Worm (Caenorhabditis elegans) whole organism, mixed stage, embryonic: ENCODE data around the gene gst-4.

ENCODE experiments used
- M03D4.4 ChIP-seq: sonication (generic microtip); optimal IDR thresholded peaks from 2 replicates; lab custom pipeline; 2017; ENCODE audit warnings: mild to moderate bottlenecking, missing genetic modification characterization, missing compliant biosample characterization
- bed-3 ChIP-seq: fragments of 200-800 bp; sonication (Bioruptor generic); optimal IDR thresholded peaks from 3 replicates; lab custom pipeline; 2018; ENCODE audit warnings: mild to moderate bottlenecking, missing genetic modification characterization, moderate library complexity, missing compliant biosample characterization
- blmp-1 ChIP-seq: fragments of 150-350 bp; optimal IDR thresholded peaks from 2 replicates; lab custom pipeline; 2014; ENCODE audit warnings: missing biosample characterization, missing genetic modification characterization
- ceh-39 ChIP-seq: fragments of 150-350 bp; optimal IDR thresholded peaks from 2 replicates; lab custom pipeline; 2014; ENCODE audit warnings: missing biosample characterization, missing genetic modification characterization
- ceh-43 ChIP-seq: fragments of 200-800 bp; sonication (Bioruptor generic); optimal IDR thresholded peaks from 2 replicates; lab custom pipeline; 2018; ENCODE audit warnings: mild to moderate bottlenecking, missing genetic modification characterization, moderate library complexity, missing compliant biosample characterization
- ceh-83 ChIP-seq: fragments of 200-800 bp; sonication (Bioruptor generic); optimal IDR thresholded peaks from 2 replicates; lab custom pipeline; 2018; ENCODE audit warnings: mild to moderate bottlenecking, missing genetic modification characterization, missing compliant biosample characterization
- ces-1 ChIP-seq: fragments of 150-350 bp; optimal IDR thresholded peaks from 2 replicates; lab custom pipeline; 2014; ENCODE audit warnings: missing biosample characterization, missing genetic modification reagents, missing genetic modification characterization
- cnd-1 ChIP-seq: fragments of 200-800 bp; sonication (Bioruptor generic); optimal IDR thresholded peaks from 2 replicates; lab custom pipeline; 2018; ENCODE audit warnings: mild to moderate bottlenecking, missing genetic modification characterization, missing compliant biosample characterization
- elt-1 ChIP-seq: sonication (generic microtip); optimal IDR thresholded peaks from 2 replicates; lab custom pipeline; 2017; ENCODE audit warnings: missing genetic modification characterization, mild to moderate bottlenecking, missing compliant biosample characterization, antibody characterized with exemption, moderate library complexity, borderline replicate concordance; ENCODE audit not compliant: insufficient read depth
- elt-3 ChIP-seq: fragments of 150-350 bp; optimal IDR thresholded peaks from 2 replicates; lab custom pipeline; 2014; ENCODE audit warnings: missing biosample characterization, missing genetic modification characterization
- flh-1 ChIP-seq: fragments of 200-800 bp; sonication (Bioruptor generic); optimal IDR thresholded peaks from 2 replicates; lab custom pipeline; 2018; ENCODE audit warnings: mild to moderate bottlenecking, missing genetic modification characterization, moderate library complexity, missing compliant biosample characterization
- ham-2 ChIP-seq: fragments of 200-800 bp; sonication (Bioruptor generic); optimal IDR thresholded peaks from 2 replicates; lab custom pipeline; 2018; ENCODE audit warnings: mild to moderate bottlenecking, missing genetic modification characterization, missing compliant biosample characterization
- hlh-1 ChIP-seq: fragments of 150-350 bp; optimal IDR thresholded peaks from 2 replicates; lab custom pipeline; 2014; ENCODE audit warnings: missing biosample characterization, missing genetic modification reagents, missing genetic modification characterization
- lin-13 ChIP-seq: fragments of 150-350 bp; optimal IDR thresholded peaks from 2 replicates; lab custom pipeline; 2014; ENCODE audit warnings: missing biosample characterization, missing genetic modification characterization
- lin-32 ChIP-seq: fragments of 200-800 bp; sonication (Bioruptor generic); optimal IDR thresholded peaks from 2 replicates; lab custom pipeline; 2018; ENCODE audit warnings: mild to moderate bottlenecking, missing genetic modification characterization, missing compliant biosample characterization
- lsy-2 ChIP-seq: fragments of 150-350 bp; optimal IDR thresholded peaks from 2 replicates; lab custom pipeline; 2014; ENCODE audit warnings: missing biosample characterization, missing genetic modification characterization
- mab-5 ChIP-seq: fragments of 150-350 bp; optimal IDR thresholded peaks from 2 replicates; lab custom pipeline; 2014; ENCODE audit warnings: missing biosample characterization, missing genetic modification characterization
- mep-1 ChIP-seq: fragments of 150-350 bp; optimal IDR thresholded peaks from 2 replicates; lab custom pipeline; 2017; ENCODE audit warnings: missing biosample characterization, missing genetic modification reagents, missing genetic modification characterization, inconsistent platforms
- mls-2 ChIP-seq: sonication (generic microtip); optimal IDR thresholded peaks from 2 replicates; lab custom pipeline; 2016; ENCODE audit warnings: mild to moderate bottlenecking, missing genetic modification characterization, moderate library complexity, missing compliant biosample characterization
- nhr-12 ChIP-seq: fragments of 150-350 bp; optimal IDR thresholded peaks from 2 replicates; lab custom pipeline; 2014; ENCODE audit warnings: missing biosample characterization, missing genetic modification characterization
- nhr-2 ChIP-seq: fragments of 150-350 bp; optimal IDR thresholded peaks from 2 replicates; lab custom pipeline; 2014; ENCODE audit warnings: missing biosample characterization, missing genetic modification characterization
- nhr-237 ChIP-seq: fragments of 150-350 bp; optimal IDR thresholded peaks from 2 replicates; lab custom pipeline; 2014; ENCODE audit warnings: missing biosample characterization, missing genetic modification characterization
- nhr-28 ChIP-seq: fragments of 150-350 bp; optimal IDR thresholded peaks from 2 replicates; lab custom pipeline; 2014; ENCODE audit warnings: missing biosample characterization, missing genetic modification characterization
- nhr-76 ChIP-seq: sonication (generic microtip); optimal IDR thresholded peaks from 2 replicates; lab custom pipeline; 2017; ENCODE audit warnings: missing biosample characterization, missing genetic modification characterization
- pha-4 ChIP-seq: fragments of 150-350 bp; optimal IDR thresholded peaks from 2 replicates; lab custom pipeline; 2018; ENCODE audit warnings: missing biosample characterization, missing genetic modification reagents, missing genetic modification characterization
- sem-2 ChIP-seq: fragments of 200-800 bp; sonication (Bioruptor generic); optimal IDR thresholded peaks from 2 replicates; lab custom pipeline; 2018; ENCODE audit warnings: mild to moderate bottlenecking, missing genetic modification characterization, missing compliant biosample characterization
- snpc-4 ChIP-seq: fragments of 150-350 bp; optimal IDR thresholded peaks from 2 replicates; lab custom pipeline; 2014; ENCODE audit warnings: missing biosample characterization, missing genetic modification characterization
- tbx-8 ChIP-seq: fragments of 200-800 bp; sonication (Bioruptor generic); optimal IDR thresholded peaks from 2 replicates; lab custom pipeline; 2018; ENCODE audit warnings: mild to moderate bottlenecking, missing genetic modification characterization, moderate library complexity, missing compliant biosample characterization
- unc-120 ChIP-seq: sonication (generic microtip); optimal IDR thresholded peaks from 2 replicates; lab custom pipeline; 2017; ENCODE audit warnings: missing genetic modification characterization, missing compliant biosample characterization; ENCODE audit not compliant: poor library complexity, severe bottlenecking
- unc-39 ChIP-seq: fragments of 150-350 bp; optimal IDR thresholded peaks from 2 replicates; lab custom pipeline; 2014; ENCODE audit warnings: missing biosample characterization, missing genetic modification characterization
- unc-62 ChIP-seq: fragments of 150-350 bp; optimal IDR thresholded peaks from 2 replicates; lab custom pipeline; 2014; ENCODE audit warnings: missing biosample characterization, missing genetic modification reagents, missing genetic modification characterization
- zip-8 ChIP-seq: fragments of 150-350 bp; optimal IDR thresholded peaks from 2 replicates; lab custom pipeline; 2014; ENCODE audit warnings: missing biosample characterization, missing genetic modification characterization
- ztf-11 ChIP-seq: fragments of 150-350 bp; optimal IDR thresholded peaks from 2 replicates; lab custom pipeline; 2014; ENCODE audit warnings: missing biosample characterization, missing genetic modification characterization

Gene gst-4

ce11 chrIV:10176252-10176730, 34.3 kb downstream of the gst-4 start, which contains the start of gene rack-1:
Gene rack-1, plus strand, starts transcription at chrIV:10176680.
- TF ChIP-seq M03D4.4 (no peak), unc-62 (GFP tag; lab: Kevin White, UChicago) (peak; percentile 4), unc-120 (tag; lab: Kevin White, UChicago) (no peak), nhr-12 (tag; lab: Kevin White, UChicago) (no peak), bed-3 (GFP tag; lab: Kevin White, UChicago) (no peak), sem-2 (no peak), ces-1 (GFP tag; lab: Kevin White, UChicago) (peak; percentile 83), mep-1 (tag; lab: Kevin White, UChicago) (peak; percentile 64), nhr-28 (no peak), lin-32 (GFP tag; lab: Kevin White, UChicago) (no peak), nhr-2 (tag; lab: Kevin White, UChicago) (no peak), ham-2 (GFP tag; lab: Kevin White, UChicago) (no peak), ceh-83 (no peak), ztf-11 (tag; lab: Kevin White, UChicago) (no peak), mls-2 (tag; lab: Kevin White, UChicago) (no peak), pha-4 (tag; lab: Kevin White, UChicago) (peak; percentile 48), cnd-1 (tag; lab: Kevin White, UChicago) (no peak), snpc-4 (tag; lab: Kevin White, UChicago) (no peak), zip-8 (tag; lab: Kevin White, UChicago) (no peak), mab-5 (no peak), ceh-39 (tag; lab: Kevin White, UChicago) (peak; percentile 27), hlh-1 (no peak), tbx-8 (GFP tag; lab: Kevin White, UChicago) (no peak), elt-3 (no peak), flh-1 (GFP tag; lab: Kevin White, UChicago) (no peak), elt-1 (no peak), nhr-237 (tag; lab: Kevin White, UChicago) (peak; percentile 33), unc-39 (tag; lab: Kevin White, UChicago) (no peak), lsy-2 (tag; lab: Kevin White, UChicago) (peak; percentile 59), blmp-1 (tag; lab: Kevin White, UChicago) (no peak), ceh-43 (GFP tag; lab: Kevin White, UChicago) (no peak)

DNA sequence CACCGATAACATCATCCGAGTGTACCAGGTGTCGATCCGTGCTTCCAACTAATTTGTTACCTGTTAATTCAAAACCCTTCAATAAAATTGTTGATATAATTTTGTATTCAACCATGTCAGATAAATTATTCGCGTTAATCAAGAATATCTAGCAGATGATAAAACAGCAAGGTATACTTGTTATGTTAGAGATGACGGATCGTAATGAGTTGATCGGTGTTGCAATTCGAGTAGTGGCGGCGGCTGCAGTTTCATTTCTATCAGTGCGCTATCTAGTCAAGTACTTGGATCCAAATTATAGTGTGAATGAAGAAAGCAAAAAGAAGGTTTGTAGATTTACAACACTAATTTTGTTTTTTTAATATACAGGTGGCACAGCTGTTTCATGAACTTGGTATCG, 35.8 kb downstream of the gst-4 start, which contains the start of gene mspn-1:
Gene mspn-1, plus strand, starts transcription at position 190 of the 400 bp plus-strand sequence.
- no peak for TF ChIP-seq zip-8 (tag; lab: Kevin White, UChicago)
- no peak for TF ChIP-seq elt-3
- no peak for TF ChIP-seq unc-62 (GFP tag; lab: Kevin White, UChicago)
- no peak for TF ChIP-seq M03D4.4
- TF ChIP-seq lin-13 (tag; lab: Kevin White, UChicago), result no peak
- no peak for TF ChIP-seq nhr-76

DNA sequence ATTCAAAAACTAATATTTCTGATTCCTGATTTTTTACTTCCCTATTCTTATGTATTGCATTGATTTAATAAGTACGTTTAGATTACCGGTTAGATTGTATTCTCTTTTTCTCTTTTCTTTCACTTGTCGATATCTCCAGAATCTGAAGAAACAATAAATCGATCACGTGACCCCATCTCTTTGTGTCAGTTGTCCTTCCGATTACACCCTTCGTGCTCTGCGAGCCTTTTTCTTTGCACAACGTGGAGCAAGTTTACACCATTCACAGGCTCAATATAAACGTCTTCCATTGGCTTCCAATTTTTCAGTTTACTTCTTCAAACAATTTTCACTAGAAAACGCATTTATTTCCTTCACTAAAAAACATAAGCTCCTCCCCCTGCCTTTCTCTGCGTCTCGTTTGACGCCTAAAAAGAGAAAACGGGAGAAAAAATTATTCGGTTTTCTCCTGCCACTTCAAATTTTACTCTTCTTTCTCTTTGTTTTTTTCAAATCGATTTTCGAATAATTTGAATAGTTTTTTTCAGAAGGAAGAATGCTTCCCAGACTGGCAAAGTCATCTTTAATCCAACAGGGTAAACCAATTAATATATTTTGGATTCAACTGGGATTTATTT, 38.2 kb downstream of the gst-4 start, which contains the start of gene gta-1:
Gene gta-1, plus strand, starts transcription at position 528 of the 617 bp plus-strand sequence.
- no peak for TF ChIP-seq ztf-11 (tag; lab: Kevin White, UChicago)
- TF ChIP-seq unc-62 (GFP tag; lab: Kevin White, UChicago), result peak; percentile 44
- TF ChIP-seq hlh-1, result peak; percentile 98
- TF ChIP-seq zip-8 (tag; lab: Kevin White, UChicago), result no peak
- peak; percentile 42 for TF ChIP-seq unc-120 (tag; lab: Kevin White, UChicago)
- TF ChIP-seq cnd-1 (tag; lab: Kevin White, UChicago), result no peak
- TF ChIP-seq ces-1 (GFP tag; lab: Kevin White, UChicago), result peak; percentile 35
- no peak for TF ChIP-seq mep-1 (tag; lab: Kevin White, UChicago)
- TF ChIP-seq, all 35 proteins: peak for 4

DNA sequence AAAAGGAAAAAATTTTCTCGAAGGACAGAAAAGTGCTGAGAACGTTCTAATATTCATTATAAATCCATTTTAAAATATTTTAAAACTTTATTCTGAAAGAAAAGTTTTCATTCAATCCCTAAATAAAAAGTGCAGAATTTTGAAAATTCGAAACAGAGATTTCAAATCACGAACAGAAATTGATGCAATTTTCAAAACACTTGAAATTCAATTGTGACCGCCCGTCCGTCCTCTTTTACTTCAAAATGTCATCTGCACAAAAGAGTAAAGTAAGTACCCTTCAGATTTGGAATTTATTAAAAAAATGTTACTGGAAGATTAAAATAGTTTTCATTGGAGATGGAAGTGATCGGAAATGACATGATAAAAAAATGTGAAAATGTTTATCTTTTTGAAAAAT, 46.5 kb downstream of the gst-4 start:
- peak; percentile 87 for TF ChIP-seq ces-1 (GFP tag; lab: Kevin White, UChicago)
- TF ChIP-seq cnd-1 (tag; lab: Kevin White, UChicago), result no peak
- TF ChIP-seq, all 35 proteins: peak for 1
